Worm (Caenorhabditis elegans) whole organism, midembryonic: Measurements from ENCODE around the gene stdh-4.

Source experiments
- cog-1 ChIP-seq: sonication (generic microtip); optimal IDR thresholded peaks from 2 replicates; lab custom pipeline; 2016; ENCODE audit warnings: missing genetic modification characterization, missing compliant biosample characterization
- flt-1 ChIP-seq: fragments of 200-800 bp; sonication (Bioruptor generic); IDR thresholded peaks from 2 replicates; pipeline ENCODE4 v1.3.6; 2022; ENCODE audit warnings: missing genetic modification characterization, missing compliant biosample characterization
- klf-2 ChIP-seq: fragments of 200-800 bp; sonication (Bioruptor generic); conservative IDR thresholded peaks from 2 replicates; pipeline ENCODE4 v1.3.6; 2022; ENCODE audit warnings: missing genetic modification reagents, missing genetic modification characterization, missing compliant biosample characterization
- med-1 ChIP-seq: sonication (generic microtip); optimal IDR thresholded peaks from 2 replicates; lab custom pipeline; 2017; ENCODE audit warnings: missing genetic modification characterization, mild to moderate bottlenecking, missing compliant biosample characterization, antibody characterized with exemption, missing genetic modification reagents; ENCODE audit not compliant: insufficient read depth
- ref-1 ChIP-seq: fragments of 200-800 bp; sonication (Bioruptor generic); conservative IDR thresholded peaks from 2 replicates; pipeline ENCODE4 v1.3.6; 2022; ENCODE audit warnings: missing genetic modification reagents, missing genetic modification characterization, missing compliant biosample characterization
- tab-1 ChIP-seq: fragments of 200-800 bp; sonication (Bioruptor generic); IDR thresholded peaks from 2 replicates; pipeline ENCODE4 v1.3.6; 2022; ENCODE audit warnings: missing genetic modification characterization, missing compliant biosample characterization
- ztf-23 ChIP-seq: fragments of 200-800 bp; sonication (Bioruptor generic); IDR thresholded peaks from 2 replicates; pipeline ENCODE4 v1.3.6; 2022; ENCODE audit warnings: missing genetic modification reagents, missing genetic modification characterization, missing compliant biosample characterization
- ztf-29 ChIP-seq: fragments of 200-800 bp; sonication (Bioruptor generic); IDR thresholded peaks from 2 replicates; pipeline ENCODE4 v1.3.6; 2022; ENCODE audit warnings: missing genetic modification reagents, missing genetic modification characterization, missing compliant biosample characterization

DNA sequence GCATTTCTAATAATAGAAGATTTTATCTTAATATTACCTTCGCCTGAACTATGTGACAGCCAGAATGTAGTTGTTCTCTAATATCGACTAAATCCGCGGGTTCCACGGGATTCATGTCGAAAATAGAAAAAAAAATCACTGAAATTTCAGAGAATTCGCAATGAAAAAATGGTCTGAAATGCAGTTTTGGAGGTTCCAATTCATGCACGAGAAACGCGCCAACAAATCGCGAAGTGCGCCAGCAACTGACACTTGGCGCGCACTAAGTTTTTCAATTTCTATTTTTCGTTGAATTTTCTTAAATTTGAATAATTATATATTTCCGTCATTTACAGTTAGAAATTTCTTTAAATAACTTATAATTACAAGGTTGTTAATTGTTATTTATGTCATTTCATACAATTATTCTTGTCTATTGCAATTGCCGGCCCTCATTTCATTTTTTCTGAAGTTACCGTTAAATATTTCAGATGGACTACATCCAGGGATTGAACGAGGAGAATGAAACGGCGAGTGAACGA lies 20.8 kb downstream of the stdh-4 start, which contains the start of the genes F25G6.9 and symk-1:
- TF ChIP-seq ztf-29 (no peak), ztf-23 (GFP tag; lab: Robert Waterston, UW) (no peak), cog-1 (tag; lab: Kevin White, UChicago) (no peak), ref-1 (GFP tag; lab: Robert Waterston, UW) (no peak), flt-1 (GFP tag; lab: Robert Waterston, UW) (no peak), med-1 (GFP tag; lab: Kevin White, UChicago) (no peak), tab-1 (no peak), klf-2 (GFP tag; lab: Robert Waterston, UW) (no peak)
